Fruit fly (Drosophila melanogaster) whole organism, embryonic: ENCODE measurements around the gene CG8925.

Experiments used
- Awh ChIP-seq: fragments of 200-800 bp; sonication (Bioruptor generic); IDR thresholded peaks from 2 replicates; pipeline ENCODE4, ENCODE4 v1.3.6; 2022; ENCODE audit warnings: missing biosample characterization, missing genetic modification characterization
- B-H2 ChIP-seq: fragments of 200-800 bp; sonication (Bioruptor generic); optimal IDR thresholded peaks from 2 replicates; lab custom pipeline; 2018; ENCODE audit warnings: missing biosample characterization, mild to moderate bottlenecking, missing genetic modification characterization
- CG12071 ChIP-seq: fragments of 200-800 bp; sonication (Bioruptor generic); optimal IDR thresholded peaks from 3 replicates; lab custom pipeline; 2018; ENCODE audit warnings: missing biosample characterization, mild to moderate bottlenecking, missing genetic modification characterization
- CG16815 ChIP-seq: fragments of 200-800 bp; sonication (Bioruptor generic); optimal IDR thresholded peaks from 3 replicates; lab custom pipeline; 2017; ENCODE audit warnings: missing biosample characterization, mild to moderate bottlenecking, missing genetic modification characterization
- CG17359 ChIP-seq: fragments of 200-800 bp; sonication (Bioruptor generic); optimal IDR thresholded peaks from 3 replicates; lab custom pipeline; 2018; ENCODE audit warnings: missing biosample characterization, mild to moderate bottlenecking, missing genetic modification characterization, moderate library complexity
- CG17385 ChIP-seq: fragments of 200-800 bp; sonication (Bioruptor generic); optimal IDR thresholded peaks from 3 replicates; lab custom pipeline; 2018; ENCODE audit warnings: missing biosample characterization, mild to moderate bottlenecking, missing genetic modification characterization
- CG17802 ChIP-seq: fragments of 200-800 bp; sonication (Bioruptor generic); optimal IDR thresholded peaks from 2 replicates; lab custom pipeline; 2018; ENCODE audit warnings: missing biosample characterization, mild to moderate bottlenecking, missing genetic modification characterization, moderate library complexity
- CG18262 ChIP-seq: fragments of 200-800 bp; optimal IDR thresholded peaks from 3 replicates; lab custom pipeline; 2019; ENCODE audit warnings: missing biosample characterization, mild to moderate bottlenecking, missing genetic modification characterization, moderate library complexity
- CG18599 ChIP-seq: fragments of 200-800 bp; sonication (Bioruptor generic); optimal IDR thresholded peaks from 3 replicates; lab custom pipeline; 2017; ENCODE audit warnings: missing biosample characterization, missing genetic modification characterization, mild to moderate bottlenecking, moderate library complexity, missing genetic modification reagents
- CG2202 ChIP-seq: fragments of 200-800 bp; sonication (Bioruptor generic); optimal IDR thresholded peaks from 2 replicates; lab custom pipeline; 2018; ENCODE audit warnings: missing biosample characterization, mild to moderate bottlenecking, missing genetic modification characterization
- CG2678 ChIP-seq: fragments of 200-800 bp; sonication (Bioruptor generic); optimal IDR thresholded peaks from 3 replicates; lab custom pipeline; 2019; ENCODE audit warnings: missing biosample characterization, mild to moderate bottlenecking, missing genetic modification characterization, moderate library complexity
- CG2875 ChIP-seq: fragments of 200-800 bp; sonication (Bioruptor generic); optimal IDR thresholded peaks from 2 replicates; lab custom pipeline; 2017; ENCODE audit warnings: missing biosample characterization, mild to moderate bottlenecking, missing genetic modification characterization, missing genetic modification reagents
- CG31224 ChIP-seq: fragments of 200-800 bp; sonication (Bioruptor generic); IDR thresholded peaks from 2 replicates; pipeline ENCODE4 v1.3.6; 2022; ENCODE audit warnings: missing biosample characterization, missing genetic modification characterization
- CG3847 ChIP-seq: fragments of 200-800 bp; sonication (Bioruptor generic); IDR thresholded peaks from 2 replicates; pipeline ENCODE4 v1.3.6; 2022; ENCODE audit warnings: missing biosample characterization, missing genetic modification characterization
- CG4617 ChIP-seq: fragments of 200-800 bp; sonication (Bioruptor generic); optimal IDR thresholded peaks from 3 replicates; lab custom pipeline; 2016; ENCODE audit warnings: missing biosample characterization, missing genetic modification characterization, borderline replicate concordance
- CG6791 ChIP-seq: fragments of 200-800 bp; sonication (Bioruptor generic); IDR thresholded peaks from 3 replicates; pipeline ENCODE4 v1.3.6; 2022; ENCODE audit warnings: missing biosample characterization, missing genetic modification characterization; ENCODE audit not compliant: partially characterized antibody
- CG7839 ChIP-seq: fragments of 200-800 bp; sonication (Bioruptor generic); optimal IDR thresholded peaks from 3 replicates; lab custom pipeline; 2018; ENCODE audit warnings: missing biosample characterization, mild to moderate bottlenecking, missing genetic modification characterization, moderate library complexity
- CG8388 ChIP-seq: fragments of 200-800 bp; sonication (Bioruptor generic); optimal IDR thresholded peaks from 2 replicates; lab custom pipeline; 2019; ENCODE audit warnings: missing biosample characterization, mild to moderate bottlenecking, missing genetic modification characterization, moderate library complexity
- CoRest ChIP-seq: fragments of 200-800 bp; sonication (Bioruptor generic); optimal IDR thresholded peaks from 3 replicates; lab custom pipeline; 2018; ENCODE audit warnings: missing biosample characterization, mild to moderate bottlenecking, missing genetic modification characterization, moderate library complexity
- Med ChIP-seq: fragments of 200-800 bp; sonication (Bioruptor generic); peaks from one replicate; lab custom pipeline; 2016; ENCODE audit warnings: missing biosample characterization, missing genetic modification characterization, mild to moderate bottlenecking, inconsistent platforms, moderate library complexity
- Pdp1 ChIP-seq, 2 experiments: fragments of 200-800 bp; sonication (Bioruptor generic); optimal IDR thresholded peaks; 3 replicates each; lab custom pipeline; 2016; ENCODE audit warnings: missing biosample characterization in 2 of 2, missing genetic modification characterization in 2 of 2, mild to moderate bottlenecking in 1 of 2, moderate library complexity in 1 of 2
- Rx ChIP-seq: fragments of 200-800 bp; sonication (Bioruptor generic); IDR thresholded peaks from 2 replicates; pipeline ENCODE4 v1.3.6; 2022; ENCODE audit warnings: missing biosample characterization, missing genetic modification characterization
- bbx ChIP-seq: fragments of 200-800 bp; sonication (Bioruptor generic); IDR thresholded peaks from 2 replicates; pipeline ENCODE4 v1.3.6; 2022; ENCODE audit warnings: missing biosample characterization, missing genetic modification characterization; ENCODE audit not compliant: partially characterized antibody
- bcd ChIP-seq: fragments of 200-800 bp; sonication (Bioruptor generic); optimal IDR thresholded peaks from 2 replicates; lab custom pipeline; 2017; ENCODE audit warnings: missing biosample characterization, mild to moderate bottlenecking, missing genetic modification characterization
- chm ChIP-seq: fragments of 200-800 bp; sonication (Bioruptor generic); IDR thresholded peaks from 2 replicates; pipeline ENCODE4 v1.3.6; 2022; ENCODE audit warnings: missing biosample characterization, missing genetic modification characterization
- crol ChIP-seq: fragments of 200-800 bp; sonication (Bioruptor generic); IDR thresholded peaks from 2 replicates; pipeline ENCODE4 v1.3.6; 2022; ENCODE audit warnings: missing biosample characterization, missing genetic modification characterization
- dmrt11E ChIP-seq: fragments of 200-800 bp; sonication (Bioruptor generic); optimal IDR thresholded peaks from 3 replicates; lab custom pipeline; 2018; ENCODE audit warnings: missing biosample characterization, mild to moderate bottlenecking, missing genetic modification characterization, moderate library complexity
- dpn ChIP-seq, 2 experiments: fragments of 200-800 bp; sonication (Bioruptor generic); optimal IDR thresholded peaks; 3 replicates each; lab custom pipeline; 2016; ENCODE audit warnings: missing biosample characterization in 2 of 2, missing genetic modification characterization in 2 of 2
- dysf ChIP-seq: fragments of 200-800 bp; sonication (Bioruptor generic); IDR thresholded peaks from 3 replicates; pipeline ENCODE4 v1.3.6; 2022; ENCODE audit warnings: missing biosample characterization, missing genetic modification characterization
- gcm ChIP-seq: fragments of 200-800 bp; sonication (Bioruptor generic); optimal IDR thresholded peaks from 2 replicates; lab custom pipeline; 2019; ENCODE audit warnings: missing biosample characterization, mild to moderate bottlenecking, missing genetic modification characterization, moderate library complexity
- hkb ChIP-seq, 2 experiments: fragments of 200-800 bp in 1 of 2; fragments of >200 bp in 1 of 2; sonication (Bioruptor generic) in 1 of 2; IDR thresholded peaks in 1 of 2; optimal IDR thresholded peaks in 1 of 2; 2 replicates each; pipeline versions ENCODE4 v1.3.6 to Lab custom; 2017 to 2022; ENCODE audit warnings: missing biosample characterization in 1 of 2, missing genetic modification characterization in 1 of 2
- lmd ChIP-seq: fragments of 200-800 bp; sonication (Bioruptor generic); IDR thresholded peaks from 2 replicates; pipeline ENCODE4 v1.3.6; 2022; ENCODE audit warnings: missing biosample characterization, missing genetic modification characterization
- lov ChIP-seq, 2 experiments: fragments of 200-800 bp in 1 of 2; fragments of >200 bp in 1 of 2; sonication (Bioruptor generic) in 1 of 2; IDR thresholded peaks in 1 of 2; optimal IDR thresholded peaks in 1 of 2; 2 replicates in 1 of 2; 3 replicates in 1 of 2; pipeline versions ENCODE4 v1.3.6 to Lab custom; 2017 to 2022; ENCODE audit warnings: missing biosample characterization in 1 of 2, missing genetic modification characterization in 1 of 2
- luna ChIP-seq: fragments of 200-800 bp; sonication (Bioruptor generic); optimal IDR thresholded peaks from 2 replicates; lab custom pipeline; 2016; ENCODE audit warnings: missing biosample characterization, missing genetic modification characterization
- nerfin-2 ChIP-seq: fragments of 200-800 bp; sonication (Bioruptor generic); IDR thresholded peaks from 2 replicates; pipeline ENCODE4 v1.3.6; 2022; ENCODE audit warnings: missing biosample characterization, missing genetic modification characterization; ENCODE audit not compliant: partially characterized antibody
- p53 ChIP-seq: fragments of 200-800 bp; sonication (Bioruptor generic); optimal IDR thresholded peaks from 2 replicates; lab custom pipeline; 2016; ENCODE audit warnings: missing biosample characterization, missing genetic modification characterization
- pan ChIP-seq, 4 experiments: fragments of >200 bp in 3 of 4; fragments of 200-800 bp in 1 of 4; sonication (Bioruptor generic) in 1 of 4; optimal IDR thresholded peaks in 3 of 4; IDR thresholded peaks in 1 of 4; 2 replicates each; pipeline versions ENCODE4 v1.3.6 to Lab custom; 2017 to 2022; ENCODE audit warnings: missing biosample characterization in 2 of 4, missing genetic modification characterization in 2 of 4, mixed read lengths in 1 of 4
- peb ChIP-seq: fragments of 200-800 bp; sonication (Bioruptor generic); IDR thresholded peaks from 2 replicates; pipeline ENCODE4 v1.3.6; 2022; ENCODE audit warnings: missing biosample characterization, missing genetic modification characterization
- psq ChIP-seq: fragments of 200-800 bp; sonication (Bioruptor generic); optimal IDR thresholded peaks from 2 replicates; lab custom pipeline; 2017; ENCODE audit warnings: missing biosample characterization, missing genetic modification characterization
- repo ChIP-seq: fragments of 200-800 bp; sonication (Bioruptor generic); optimal IDR thresholded peaks from 2 replicates; lab custom pipeline; 2016; ENCODE audit warnings: missing biosample characterization, missing genetic modification characterization
- salm ChIP-seq: fragments of 200-800 bp; sonication (Bioruptor generic); optimal IDR thresholded peaks from 2 replicates; lab custom pipeline; 2018; ENCODE audit warnings: missing biosample characterization, mild to moderate bottlenecking, missing genetic modification characterization
- sr ChIP-seq: fragments of 200-800 bp; sonication (Bioruptor generic); IDR thresholded peaks from 3 replicates; pipeline ENCODE4 v1.3.6; 2022; ENCODE audit warnings: missing biosample characterization, missing genetic modification characterization
- stc ChIP-seq: fragments of 200-800 bp; sonication (Bioruptor generic); IDR thresholded peaks from 2 replicates; pipeline ENCODE4 v1.3.6; 2022; ENCODE audit warnings: missing biosample characterization, missing genetic modification characterization
- tgo ChIP-seq: fragments of 200-800 bp; sonication (Bioruptor generic); IDR thresholded peaks from 3 replicates; pipeline ENCODE4 v1.3.6; 2022; ENCODE audit warnings: missing biosample characterization, missing genetic modification characterization
- zen2 ChIP-seq: fragments of 200-800 bp; sonication (Bioruptor generic); IDR thresholded peaks from 3 replicates; pipeline ENCODE4 v1.3.6; 2022; ENCODE audit warnings: missing biosample characterization, missing genetic modification characterization; ENCODE audit not compliant: partially characterized antibody
- zfh1 ChIP-seq: fragments of 200-800 bp; sonication (Bioruptor generic); IDR thresholded peaks from 3 replicates; pipeline ENCODE4 v1.3.6; 2022; ENCODE audit warnings: missing biosample characterization, missing genetic modification characterization

CG8925 gene

DNA sequence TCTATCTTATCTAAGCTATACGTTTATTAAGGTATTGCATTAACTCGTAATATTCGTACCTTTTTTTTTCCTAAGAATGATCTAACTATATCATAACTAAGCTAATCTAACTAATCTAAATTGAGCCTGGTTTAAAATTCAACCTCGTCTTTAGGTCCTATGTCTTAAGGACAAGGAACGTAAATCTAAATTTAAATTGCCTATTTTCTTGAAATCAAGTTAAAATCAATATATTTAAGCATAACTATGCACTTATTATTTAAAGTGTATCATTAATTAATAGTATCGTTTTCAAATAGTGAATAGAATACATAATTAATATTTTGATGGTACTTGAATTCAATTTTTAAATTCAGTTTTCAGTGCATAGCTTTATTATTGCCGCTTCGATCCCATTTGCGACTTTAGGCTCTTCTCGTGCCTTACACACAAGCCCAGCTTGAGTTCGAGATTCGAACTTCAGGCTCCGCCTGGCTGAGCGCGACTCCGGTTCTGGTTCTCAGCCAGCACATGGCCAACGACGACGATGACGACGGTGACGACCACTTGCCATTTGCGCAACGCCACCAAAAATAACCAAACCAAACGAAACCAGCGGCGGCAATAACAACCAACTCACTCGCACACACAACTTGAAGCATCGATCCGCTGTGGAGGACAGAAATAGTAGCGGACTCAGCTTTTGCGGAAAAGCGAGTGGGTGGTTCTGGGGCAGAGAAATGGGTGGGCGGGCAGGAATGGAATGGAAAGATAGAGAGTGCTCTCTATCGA lies 39.2 kb downstream of the CG8925 start (continued):
- TF ChIP-seq CG6791 (GFP tag; lab: Robert Waterston, UW) (0 out of 3 replicates have a peak, but pooled peaks have one; percentile 14), CG17802 (no peak), luna (no peak), bbx (peak; percentile 11; the same call in 1 of the 2 replicates), pan (optimal IDR thresholded peaks at IDR 0.05; lab: Kevin White, UChicago) (no peak), pan (GFP tag; optimal IDR thresholded peaks at IDR 0.05 in 1 of 2, IDR thresholded peaks at IDR 0.05 in 1 of 2) (peak in 1 of 2 experiments; percentile 17), CG17385 (peak; percentile 2), CG2678 (no peak), CG16815 (GFP tag; lab: Kevin White, UChicago) (no peak), CG7839 (tag; lab: Kevin White, UChicago) (peak; percentile 7), CG17359 (tag; lab: Kevin White, UChicago) (no peak), CG2202 (tag; lab: Kevin White, UChicago) (no peak), lmd (GFP tag; lab: Robert Waterston, UW) (no peak), repo (GFP tag; lab: Kevin White, UChicago) (no peak), hkb (optimal IDR thresholded peaks at IDR 0.05; lab: Kevin White, UChicago) (no peak), hkb (GFP tag; IDR thresholded peaks at IDR 0.05; lab: Robert Waterston, UW) (no peak), sr (GFP tag; lab: Robert Waterston, UW) (peak; percentile 39; the same call in 1 of the 3 replicates), Pdp1 (GFP tag; optimal IDR thresholded peaks at IDR 0.05; lab: Kevin White, UChicago) (peak in 1 of 2 experiments; percentile 18), Med (GFP tag; lab: Kevin White, UChicago) (peak; percentile 59), nerfin-2 (GFP tag; lab: Robert Waterston, UW) (no peak), CG18599 (GFP tag; lab: Kevin White, UChicago) (peak; percentile 13), lov (optimal IDR thresholded peaks at IDR 0.05; lab: Kevin White, UChicago) (no peak), lov (GFP tag; IDR thresholded peaks at IDR 0.05; lab: Robert Waterston, UW) (no peak), Rx (0 out of 2 replicates have a peak, but pooled peaks have one; percentile 17), dmrt11E (tag; lab: Kevin White, UChicago) (no peak), dpn (GFP tag; optimal IDR thresholded peaks at IDR 0.05; lab: Kevin White, UChicago) (no peak), peb (GFP tag; lab: Robert Waterston, UW) (no peak), B-H2 (GFP tag; lab: Kevin White, UChicago) (peak; percentile 36), chm (GFP tag; lab: Robert Waterston, UW) (0 out of 2 replicates have a peak, but pooled peaks have one; percentile 14), CG12071 (GFP tag; lab: Kevin White, UChicago) (peak; percentile 39), CG2875 (GFP tag; lab: Kevin White, UChicago) (no peak), zfh1 (no peak), p53 (GFP tag; lab: Kevin White, UChicago) (no peak), zen2 (no peak), salm (tag; lab: Kevin White, UChicago) (no peak), Awh (GFP tag; lab: Robert Waterston, UW) (no peak), CG3847 (GFP tag; lab: Robert Waterston, UW) (0 out of 2 replicates have a peak, but pooled peaks have one; percentile 24), CG4617 (GFP tag; lab: Kevin White, UChicago) (no peak), crol (GFP tag; lab: Robert Waterston, UW) (0 out of 2 replicates have a peak, but pooled peaks have one; percentile 7), psq (GFP tag; lab: Kevin White, UChicago) (no peak), CG18262 (tag; lab: Kevin White, UChicago) (no peak), tgo (no peak; the same call in 2 of the 3 replicates), bcd (GFP tag; lab: Kevin White, UChicago) (no peak), stc (GFP tag; lab: Robert Waterston, UW) (peak; percentile 38), gcm (GFP tag; lab: Kevin White, UChicago) (no peak), CG31224 (GFP tag; lab: Robert Waterston, UW) (peak; percentile 46; the same call in 1 of the 2 replicates), CoRest (tag; lab: Kevin White, UChicago) (no peak), dysf (GFP tag; lab: Robert Waterston, UW) (0 out of 3 replicates have a peak, but pooled peaks have one; percentile 15), CG8388 (GFP tag; lab: Kevin White, UChicago) (no peak)
